Fruit fly (Drosophila melanogaster) Kc167 (cell line): ENCODE data around the gene fend.
"Not testable (repeated sequence)": the region's sequence is repeated elsewhere in the genome, so short reads cannot be mapped to it uniquely, and the experiment has no call there.

Source experiments
- h ChIP-seq: fragments of >200 bp; optimal IDR thresholded peaks from 3 replicates; lab custom pipeline; 2018; ENCODE audit warnings: missing external identifiers
- psq ChIP-seq: fragments of >200 bp; optimal IDR thresholded peaks from 2 replicates; lab custom pipeline; 2017; ENCODE audit warnings: missing external identifiers

- TF ChIP-seq psq, h (lab: Kevin White, UChicago): not testable (repeated sequence)
Measured at dm6 chrX:9087920-9088417, 46.9 kb downstream of the fend start, which contains the start of gene CG6999.
